Worm (Caenorhabditis elegans): Measurements from ENCODE around the gene F22B5.6.

Gene F22B5.6

DNA sequence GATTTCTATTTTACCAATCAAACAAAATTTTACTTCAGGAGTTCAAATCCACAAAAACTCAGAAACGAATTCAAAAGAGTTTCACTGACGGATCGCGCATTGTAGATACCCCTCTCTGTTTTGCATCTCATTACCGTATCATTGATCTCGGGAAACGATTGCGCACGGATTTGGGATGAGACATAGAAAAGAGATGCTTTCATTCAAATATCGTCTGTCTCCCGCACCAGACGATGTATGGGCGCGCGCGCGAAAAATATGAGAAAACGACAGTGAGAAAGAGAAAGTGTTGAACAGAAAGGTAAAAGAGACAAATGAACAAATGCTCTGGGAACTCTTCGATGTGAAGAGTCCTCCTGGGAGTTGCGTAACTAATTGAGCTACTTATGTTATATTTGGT, 45.0 kb downstream of the F22B5.6 start:
- TF ChIP-seq Y22D7AL.16 (tag; optimal IDR thresholded peaks at IDR 0.05), result no peak
- TF ChIP-seq ceh-18 (tag; optimal IDR thresholded peaks at IDR 0.05), result no peak
- no peak for TF ChIP-seq sox-2 (GFP tag; IDR thresholded peaks at IDR 0.05)
- no peak for TF ChIP-seq pros-1 (tag; optimal IDR thresholded peaks at IDR 0.05)
- no peak for TF ChIP-seq nhr-232 (tag; optimal IDR thresholded peaks at IDR 0.05)
- TF ChIP-seq C38D4.7 (GFP tag; optimal IDR thresholded peaks at IDR 0.05), result no peak
- TF ChIP-seq elt-2 (tag; optimal IDR thresholded peaks at IDR 0.05), result no peak
- no peak for TF ChIP-seq hlh-8 (tag; optimal IDR thresholded peaks at IDR 0.05)
- TF ChIP-seq pag-3 (tag; optimal IDR thresholded peaks at IDR 0.05; ENCODE audit: borderline replicate concordance), result no peak
- no peak for TF ChIP-seq npax-4 (tag; optimal IDR thresholded peaks at IDR 0.05)
- no peak for TF ChIP-seq hlh-30 (tag; optimal IDR thresholded peaks at IDR 0.05; ENCODE audit: insufficient read depth)
- no peak for TF ChIP-seq zip-5 (tag; optimal IDR thresholded peaks at IDR 0.05)

DNA sequence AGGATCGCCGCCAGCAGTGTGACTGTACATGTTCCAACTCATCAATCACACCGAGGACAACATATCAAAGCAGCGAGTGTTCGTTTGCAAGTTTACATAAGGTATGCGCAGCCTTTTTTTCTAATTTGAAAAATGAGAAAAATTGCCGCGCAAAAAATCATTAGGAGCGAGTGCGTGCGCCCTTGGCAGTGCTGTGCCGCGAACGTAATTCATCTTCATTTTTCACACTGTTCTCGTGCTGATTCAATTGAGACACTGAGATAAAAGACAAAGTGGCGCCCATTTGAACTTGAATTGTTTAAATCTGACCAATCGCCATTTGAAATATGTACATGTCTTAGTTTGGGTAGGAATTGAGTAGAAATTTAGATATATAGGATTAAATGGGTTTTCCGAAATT, 46.5 kb downstream of the F22B5.6 start:
- TF ChIP-seq elt-2 (tag; optimal IDR thresholded peaks at IDR 0.05) (no peak), hlh-15 (tag; optimal IDR thresholded peaks at IDR 0.05) (no peak), ceh-34 (tag; optimal IDR thresholded peaks at IDR 0.05) (no peak)

DNA sequence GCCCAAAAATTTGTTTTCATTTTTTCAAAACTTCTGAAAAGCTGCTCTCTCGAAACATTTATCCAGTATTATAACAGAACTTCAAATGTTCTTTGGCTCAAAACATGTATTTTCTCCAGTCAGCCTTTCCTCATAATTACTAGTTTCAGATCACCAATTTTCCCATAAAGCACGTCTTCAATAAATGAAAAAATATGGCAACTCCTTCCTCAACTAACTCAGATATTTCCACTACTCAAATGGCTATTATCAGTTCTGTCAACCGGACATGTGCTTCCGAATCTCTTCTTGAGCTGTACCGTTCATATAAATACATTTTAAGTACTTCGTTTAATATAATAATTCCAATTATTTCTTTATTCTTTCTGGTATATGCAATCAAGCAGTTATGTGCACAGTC, 48.5 kb downstream of the F22B5.6 start, which contains the start of gene sra-13:
TSS of gene sra-13 (plus strand) at position 195 of the 400 bp plus-strand sequence.
- TF ChIP-seq ref-2 (tag; optimal IDR thresholded peaks at IDR 0.05) (no peak), elt-4 (tag; optimal IDR thresholded peaks at IDR 0.05) (no peak), unc-86 (tag; optimal IDR thresholded peaks at IDR 0.05) (no peak), pax-1 (tag; optimal IDR thresholded peaks at IDR 0.05) (no peak), hlh-6 (tag; optimal IDR thresholded peaks at IDR 0.05) (no peak)

DNA sequence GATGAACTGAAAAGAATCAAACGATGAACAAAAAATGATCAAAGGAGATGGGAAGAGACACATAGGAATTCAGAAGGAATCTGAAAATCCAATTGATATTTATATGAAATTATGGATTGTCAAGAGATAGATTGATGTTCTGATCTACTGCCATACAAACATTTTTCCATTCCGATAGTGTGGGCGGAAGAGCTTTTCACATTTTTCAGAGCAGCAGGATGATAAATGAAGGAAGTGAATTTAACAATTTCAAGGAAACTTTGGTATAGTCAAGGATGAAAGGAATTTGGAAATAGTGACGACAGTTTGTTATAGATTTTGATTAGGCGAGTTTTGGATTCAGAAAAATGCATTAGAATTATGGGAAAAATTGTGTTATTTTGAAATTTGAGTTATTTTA, 50.7 kb downstream of the F22B5.6 start, which contains the start of gene ubc-24:
TSS of gene ubc-24 (plus strand) at position 301 of the 400 bp plus-strand sequence.
- no peak for TF ChIP-seq sox-4 (tag; optimal IDR thresholded peaks at IDR 0.05)
- no peak for TF ChIP-seq lin-11 (tag; optimal IDR thresholded peaks at IDR 0.05)
- no peak for TF ChIP-seq unc-42 (tag; optimal IDR thresholded peaks at IDR 0.05)
- TF ChIP-seq sdc-2 (tag; optimal IDR thresholded peaks at IDR 0.05), result no peak
- no peak for TF ChIP-seq dmd-4 (tag; optimal IDR thresholded peaks at IDR 0.05; ENCODE audit: borderline replicate concordance)
- no peak for TF ChIP-seq unc-55 (GFP tag; optimal IDR thresholded peaks at IDR 0.05)
- no peak for TF ChIP-seq lim-6 (tag; optimal IDR thresholded peaks at IDR 0.05)
- no peak for TF ChIP-seq C08G9.2 (tag; optimal IDR thresholded peaks at IDR 0.05)
- TF ChIP-seq ceh-9 (tag; optimal IDR thresholded peaks at IDR 0.05), result no peak
- TF ChIP-seq ceh-6 (GFP tag; optimal IDR thresholded peaks at IDR 0.05), result no peak
- no peak for TF ChIP-seq nhr-11 (tag; optimal IDR thresholded peaks at IDR 0.05)

DNA sequence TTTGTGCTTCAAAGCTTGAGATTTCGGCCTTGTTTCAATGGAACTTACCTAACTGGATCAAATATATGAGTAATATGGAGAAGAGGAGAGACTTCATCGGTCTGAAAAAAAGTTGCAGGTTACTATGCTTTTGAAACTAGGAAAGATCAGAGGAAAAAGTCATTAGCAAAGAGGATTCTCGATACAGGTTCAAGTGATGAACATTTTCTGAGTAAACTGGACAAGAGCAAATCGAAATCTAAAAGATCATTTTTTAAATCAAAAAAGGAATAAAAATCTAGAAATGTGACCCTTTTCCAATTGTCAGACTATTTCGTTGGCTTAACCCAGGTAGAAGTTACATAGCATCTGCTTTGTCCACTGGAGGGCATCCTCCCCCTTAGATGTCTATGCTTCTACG, 51.2 kb downstream of the F22B5.6 start, which contains the start of gene skpo-1:
TSS of gene skpo-1 (minus strand) at position 101 of the 400 bp plus-strand sequence.
- TF ChIP-seq fkh-10 (GFP tag; optimal IDR thresholded peaks at IDR 0.05), result no peak
- TF ChIP-seq ceh-22 (tag; optimal IDR thresholded peaks at IDR 0.05), result no peak
- TF ChIP-seq nhr-232 (tag; optimal IDR thresholded peaks at IDR 0.05), result no peak
- TF ChIP-seq tbx-2 (tag; optimal IDR thresholded peaks at IDR 0.05), result no peak
- TF ChIP-seq hlh-6 (tag; optimal IDR thresholded peaks at IDR 0.05), result no peak
- TF ChIP-seq pha-4 (tag; optimal IDR thresholded peaks at IDR 0.05), result no peak
- TF ChIP-seq nfya-1 (tag; optimal IDR thresholded peaks at IDR 0.05), result no peak
- TF ChIP-seq dmd-4 (tag; optimal IDR thresholded peaks at IDR 0.05; ENCODE audit: borderline replicate concordance), result no peak
- TF ChIP-seq ceh-30 (tag; optimal IDR thresholded peaks at IDR 0.05), result no peak
- no peak for TF ChIP-seq hlh-8 (tag; optimal IDR thresholded peaks at IDR 0.05)
- TF ChIP-seq lin-11 (tag; optimal IDR thresholded peaks at IDR 0.05), result no peak
- TF ChIP-seq pha-2 (tag; optimal IDR thresholded peaks at IDR 0.05), result no peak
